Fruit fly (Drosophila melanogaster): ENCODE results near the gene FucTB.

FucTB gene

dm6 chr2L:9430992-9431602 is at the start of gene FucTB, which contains the start of gene scat (continued):
- TF ChIP-seq dimm (GFP tag; IDR thresholded peaks at IDR 0.05) (peak; percentile 81), Myb (GFP tag; optimal IDR thresholded peaks at IDR 0.05) (peak; percentile 70), Mad (GFP tag; optimal IDR thresholded peaks at IDR 0.05) (peak; percentile 71), ase (GFP tag; IDR thresholded peaks at IDR 0.05) (peak; percentile 82), sisA (GFP tag; IDR thresholded peaks at IDR 0.05) (peak; percentile 93), Aef1 (GFP tag; IDR thresholded peaks at IDR 0.05) (peak; percentile 94), CG3995 (GFP tag; optimal IDR thresholded peaks at IDR 0.05) (peak; percentile 34), B-H1 (GFP tag; IDR thresholded peaks at IDR 0.05) (peak; percentile 81; the same call in 2 of the 3 replicates), CG12071 (GFP tag; optimal IDR thresholded peaks at IDR 0.05) (no peak), CG18619 (GFP tag; optimal IDR thresholded peaks at IDR 0.05) (peak; percentile 95), fd96Cb (tag; optimal IDR thresholded peaks at IDR 0.05) (peak; percentile 89), CG1602 (GFP tag; optimal IDR thresholded peaks at IDR 0.05) (peak; percentile 94), Dref (GFP tag; IDR thresholded peaks at IDR 0.05) (0 out of 2 replicates have a peak, but pooled peaks have one; percentile 38), Hr78 (GFP tag; optimal IDR thresholded peaks at IDR 0.05) (no peak), klu (GFP tag; IDR thresholded peaks at IDR 0.05) (peak; percentile 91), Sry-β (GFP tag; optimal IDR thresholded peaks at IDR 0.05) (no peak), lov (optimal IDR thresholded peaks at IDR 0.05) (no peak), lov (GFP tag; IDR thresholded peaks at IDR 0.05) (peak; percentile 65; the same call in 1 of the 3 replicates), CG17385 (GFP tag; optimal IDR thresholded peaks at IDR 0.05) (peak; percentile 79), ham (GFP tag; IDR thresholded peaks at IDR 0.05) (no peak), CG11504 (tag; optimal IDR thresholded peaks at IDR 0.05) (peak; percentile 92), nau (GFP tag; optimal IDR thresholded peaks at IDR 0.05) (no peak), salm (tag; optimal IDR thresholded peaks at IDR 0.05) (peak; percentile 51), HmgZ (tag; optimal IDR thresholded peaks at IDR 0.05) (peak; percentile 71), CG14014 (GFP tag; IDR thresholded peaks at IDR 0.05) (peak; percentile 84), CG17912 (GFP tag; optimal IDR thresholded peaks at IDR 0.05) (peak; percentile 73), gce (GFP tag; IDR thresholded peaks at IDR 0.05) (peak; percentile 67; the same call in 1 of the 3 replicates), Antp (GFP tag; optimal IDR thresholded peaks at IDR 0.05) (peak; percentile 55), tna (GFP tag; IDR thresholded peaks at IDR 0.05; ENCODE audit: partially characterized antibody) (no peak), gem (tag; optimal IDR thresholded peaks at IDR 0.05) (peak; percentile 98), croc (GFP tag; conservative IDR thresholded peaks at IDR 0.05) (peak; percentile 93), CG6254 (GFP tag; optimal IDR thresholded peaks at IDR 0.05) (peak; percentile 0), CHES-1-like (GFP tag; optimal IDR thresholded peaks at IDR 0.05) (peak; percentile 55), dpn (GFP tag; optimal IDR thresholded peaks at IDR 0.05) (peak; percentile 51 to 92), cato (GFP tag; optimal IDR thresholded peaks at IDR 0.05; ENCODE audit: borderline replicate concordance) (peak; percentile 81), Opbp (GFP tag; IDR thresholded peaks at IDR 0.05; ENCODE audit: partially characterized antibody) (peak; percentile 55; the same call in 1 of the 3 replicates), en (GFP tag; optimal IDR thresholded peaks at IDR 0.05) (no peak), bowl (GFP tag; IDR thresholded peaks at IDR 0.05) (peak; percentile 55; the same call in 1 of the 2 replicates), sens-2 (GFP tag; IDR thresholded peaks at IDR 0.05) (no peak), tio (GFP tag; optimal IDR thresholded peaks at IDR 0.05) (peak; percentile 91), Hr3 (GFP tag; optimal IDR thresholded peaks at IDR 0.05) (peak; percentile 98), Camta (GFP tag; optimal IDR thresholded peaks at IDR 0.05) (peak; percentile 22), jigr1 (GFP tag; IDR thresholded peaks at IDR 0.05) (peak; percentile 83; the same call in 2 of the 3 replicates), CG3726 (GFP tag; IDR thresholded peaks at IDR 0.05) (peak; percentile 84), sim (GFP tag; IDR thresholded peaks at IDR 0.05) (peak; percentile 43; the same call in 1 of the 2 replicates), ro (GFP tag; IDR thresholded peaks at IDR 0.05) (peak; percentile 77), CG13775 (GFP tag; optimal IDR thresholded peaks at IDR 0.05) (peak; percentile 98), so (GFP tag; IDR thresholded peaks at IDR 0.05) (peak; percentile 78; the same call in 1 of the 3 replicates), Nf-YB (GFP tag; optimal IDR thresholded peaks at IDR 0.05) (peak; percentile 73), slp2 (GFP tag; optimal IDR thresholded peaks at IDR 0.05) (no peak)
